Worm (Caenorhabditis elegans): ENCODE measurements around the gene Y70G10A.3.

Gene Y70G10A.3

ce11 chrIII:10270778-10271307 is 31.9 kb downstream of the Y70G10A.3 start, which contains the start of gene cnk-1 (continued):
- TF ChIP-seq somi-1 (GFP tag; optimal IDR thresholded peaks at IDR 0.05), result peak; percentile 61
- TF ChIP-seq ceh-91 (GFP tag; IDR thresholded peaks at IDR 0.05), result peak; percentile 95
- no peak for TF ChIP-seq ztf-22 (GFP tag; optimal IDR thresholded peaks at IDR 0.05)
- no peak for TF ChIP-seq unc-62 (GFP tag; optimal IDR thresholded peaks at IDR 0.05)
- TF ChIP-seq sea-2 (GFP tag; IDR thresholded peaks at IDR 0.05), result peak; percentile 92
- TF ChIP-seq snpc-3.4 (tag; optimal IDR thresholded peaks at IDR 0.05), result peak; percentile 30
- peak; percentile 81 for TF ChIP-seq zfh-2 (GFP tag; conservative IDR thresholded peaks at IDR 0.05)
- no peak for TF ChIP-seq snpc-1.3 (tag; optimal IDR thresholded peaks at IDR 0.05; ENCODE audit: insufficient read depth)
- TF ChIP-seq attf-6 (GFP tag; IDR thresholded peaks at IDR 0.05), result peak; percentile 81
- peak; percentile 63 for TF ChIP-seq madf-10 (tag; optimal IDR thresholded peaks at IDR 0.05)
- TF ChIP-seq D2030.7 (GFP tag; IDR thresholded peaks at IDR 0.05), result peak; percentile 97
- peak; percentile 91 for TF ChIP-seq ztf-18 (tag; optimal IDR thresholded peaks at IDR 0.05)
- TF ChIP-seq mel-28 (tag; optimal IDR thresholded peaks at IDR 0.05; ENCODE audit: borderline replicate concordance), result no peak
- TF ChIP-seq F33H1.4 (GFP tag; IDR thresholded peaks at IDR 0.05), result peak; percentile 90
- peak; percentile 92; the same call in 1 of the 2 replicates for TF ChIP-seq bed-1 (GFP tag; IDR thresholded peaks at IDR 0.05)
- TF ChIP-seq rpc-1 (optimal IDR thresholded peaks at IDR 0.05), result no peak
- TF ChIP-seq rpc-1 (tag; optimal IDR thresholded peaks at IDR 0.05), result no peak
- TF ChIP-seq let-526 (GFP tag; IDR thresholded peaks at IDR 0.05), result peak; percentile 99
- peak; percentile 95 for TF ChIP-seq Y67H2A.10 (GFP tag; conservative IDR thresholded peaks at IDR 0.05)
- peak; percentile 93 for TF ChIP-seq egl-18 (GFP tag; IDR thresholded peaks at IDR 0.05)
- TF ChIP-seq Y79H2A.3 (GFP tag; conservative IDR thresholded peaks at IDR 0.05), result peak; percentile 86
- peak; percentile 77 for TF ChIP-seq K12H6.12 (tag; optimal IDR thresholded peaks at IDR 0.05)
- TF ChIP-seq ZK185.1 (tag; optimal IDR thresholded peaks at IDR 0.05; ENCODE audit: poor library complexity, severe bottlenecking), result peak; percentile 89
- TF ChIP-seq lin-40 (tag; optimal IDR thresholded peaks at IDR 0.05), result peak; percentile 80
- peak; percentile 96 for TF ChIP-seq lag-1 (GFP tag; IDR thresholded peaks at IDR 0.05)
- no peak for TF ChIP-seq dpl-1 (GFP tag; optimal IDR thresholded peaks at IDR 0.05)
- peak; percentile 47 for TF ChIP-seq ccch-3 (GFP tag; optimal IDR thresholded peaks at IDR 0.05)
- peak; percentile 26 for TF ChIP-seq gei-17 (GFP tag; optimal IDR thresholded peaks at IDR 0.05)
- TF ChIP-seq F57C9.4 (tag; optimal IDR thresholded peaks at IDR 0.05), result no peak
- no peak for TF ChIP-seq mes-4 (tag; optimal IDR thresholded peaks at IDR 0.05)
- TF ChIP-seq nfya-1 (tag; optimal IDR thresholded peaks at IDR 0.05; ENCODE audit: borderline replicate concordance, insufficient read depth), result no peak
- peak; percentile 97 for TF ChIP-seq bed-2 (GFP tag; IDR thresholded peaks at IDR 0.05)
- TF ChIP-seq pha-4 (tag; optimal IDR thresholded peaks at IDR 0.05), result no peak
- peak in 1 of 3 experiments; percentile 29 for TF ChIP-seq lin-35 (GFP tag; optimal IDR thresholded peaks at IDR 0.05)
- peak; percentile 80 for TF ChIP-seq tlf-1 (GFP tag; optimal IDR thresholded peaks at IDR 0.05)
- no peak for TF ChIP-seq lsy-27 (tag; optimal IDR thresholded peaks at IDR 0.05; ENCODE audit: borderline replicate concordance, insufficient read depth)
- TF ChIP-seq tbp1 (GFP tag; optimal IDR thresholded peaks at IDR 0.05), result peak; percentile 67
- TF ChIP-seq egrh-3 (GFP tag; IDR thresholded peaks at IDR 0.05), result peak; percentile 88
- peak; percentile 96 for TF ChIP-seq hmg-20 (GFP tag; IDR thresholded peaks at IDR 0.05)
- peak; percentile 98 for TF ChIP-seq C17E4.6 (GFP tag; IDR thresholded peaks at IDR 0.05)
- TF ChIP-seq F57A8.1 (GFP tag; optimal IDR thresholded peaks at IDR 0.05), result no peak
- TF ChIP-seq madf-8 (GFP tag; conservative IDR thresholded peaks at IDR 0.05), result peak; percentile 93
- peak; percentile 50 for TF ChIP-seq nhr-80 (tag; optimal IDR thresholded peaks at IDR 0.05)
- TF ChIP-seq B0019.2 (GFP tag; conservative IDR thresholded peaks at IDR 0.05), result peak; percentile 98
- TF ChIP-seq Y56A3A.18 (GFP tag; IDR thresholded peaks at IDR 0.05), result peak; percentile 95
- TF ChIP-seq ets-4 (GFP tag; optimal IDR thresholded peaks at IDR 0.05), result no peak

Measured in whole organism, young adult.